Worm (Caenorhabditis elegans): ENCODE results near the gene tnt-2.

DNA sequence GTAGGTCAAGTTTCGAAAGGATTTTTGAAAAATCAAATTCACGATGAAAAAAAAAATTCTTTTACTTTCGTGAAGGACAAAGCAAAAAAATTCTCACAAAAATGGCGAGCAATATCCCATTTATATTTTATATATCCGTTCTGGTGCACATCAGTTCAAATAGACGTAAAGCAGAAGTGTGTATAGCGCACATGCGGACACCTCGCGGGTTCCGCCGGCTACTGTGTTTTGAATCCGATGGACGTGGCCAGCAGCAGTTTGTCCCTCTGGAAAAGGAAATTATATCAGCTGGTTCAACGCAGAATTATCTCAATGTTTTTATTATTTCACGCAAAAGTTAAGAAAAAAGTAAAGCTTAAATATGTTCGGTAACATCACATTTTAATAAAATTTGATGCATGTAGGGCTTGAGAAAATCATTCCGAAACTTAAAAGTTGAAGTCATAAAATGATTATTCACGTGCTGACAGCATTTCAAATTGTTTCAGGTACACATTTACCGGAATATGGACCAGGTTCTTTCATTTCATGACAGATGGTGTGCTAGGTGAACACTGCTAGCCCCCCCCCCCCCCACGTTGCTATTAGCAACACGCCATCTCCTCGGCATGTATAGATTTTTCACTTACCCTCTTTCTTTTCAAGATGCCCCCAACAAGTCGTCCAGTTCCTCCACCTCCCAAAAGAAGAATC is 19.5 kb downstream of the tnt-2 start, which contains the start of gene jbts-14:
- TF ChIP-seq W03F9.2 (tag; optimal IDR thresholded peaks at IDR 0.05) (no peak), him-1 (tag; optimal IDR thresholded peaks at IDR 0.05) (no peak)

All from whole organism, L4/young adult.